Fruit fly (Drosophila melanogaster): ENCODE results near the gene CG7879.

Gene CG7879

dm6 chr3L:1515820-1516540 lies 52.4 kb downstream of the CG7879 start:
- TF ChIP-seq usp (GFP tag; optimal IDR thresholded peaks at IDR 0.05) (no peak), CG8478 (optimal IDR thresholded peaks at IDR 0.05) (no peak), psq (optimal IDR thresholded peaks at IDR 0.05) (no peak), Dll (optimal IDR thresholded peaks at IDR 0.05) (no peak), EcR (GFP tag; optimal IDR thresholded peaks at IDR 0.05) (no peak), pan (optimal IDR thresholded peaks at IDR 0.05) (no peak)
